Fruit fly (Drosophila melanogaster) whole organism, pupa: Measurements from ENCODE around the gene Appl.

Experiments
- CG10348 ChIP-seq: fragments of 200-800 bp; sonication (Bioruptor generic); IDR thresholded peaks from 2 replicates; pipeline ENCODE4 v1.3.6; 2022; ENCODE audit warnings: missing biosample characterization, missing genetic modification characterization
- CG14655 ChIP-seq: fragments of 200-800 bp; sonication (Bioruptor generic); optimal IDR thresholded peaks from 3 replicates; lab custom pipeline; 2017; ENCODE audit warnings: mild to moderate bottlenecking, missing biosample characterization, missing genetic modification reagents, missing genetic modification characterization
- CG17806 ChIP-seq: fragments of 200-800 bp; sonication (Bioruptor generic); optimal IDR thresholded peaks from 2 replicates; lab custom pipeline; 2018; ENCODE audit warnings: missing biosample characterization, mild to moderate bottlenecking, missing genetic modification characterization, moderate library complexity
- CG32121 ChIP-seq: fragments of 200-800 bp; sonication (Bioruptor generic); IDR thresholded peaks from 2 replicates; pipeline ENCODE4 v1.3.6; 2022; ENCODE audit warnings: missing biosample characterization, missing genetic modification characterization
- EcR ChIP-seq: fragments of 200-800 bp; sonication (Bioruptor generic); optimal IDR thresholded peaks from 3 replicates; lab custom pipeline; 2019; ENCODE audit warnings: missing biosample characterization, missing genetic modification characterization, mild to moderate bottlenecking, moderate library complexity, missing genetic modification reagents
- Pif1A ChIP-seq: fragments of 200-800 bp; sonication (Bioruptor generic); optimal IDR thresholded peaks from 3 replicates; lab custom pipeline; 2016; ENCODE audit warnings: missing biosample characterization, missing genetic modification characterization
- Pif1B ChIP-seq: fragments of 200-800 bp; sonication (Bioruptor generic); optimal IDR thresholded peaks from 3 replicates; lab custom pipeline; 2016; ENCODE audit warnings: missing biosample characterization, missing genetic modification characterization
- Snoo ChIP-seq: fragments of 200-800 bp; sonication (Bioruptor generic); optimal IDR thresholded peaks from 3 replicates; lab custom pipeline; 2017; ENCODE audit warnings: missing biosample characterization, mild to moderate bottlenecking, missing genetic modification characterization, inconsistent platforms
- fd96Ca ChIP-seq: fragments of 200-800 bp; sonication (Bioruptor generic); IDR thresholded peaks from 3 replicates; pipeline ENCODE4 v1.3.6; 2022; ENCODE audit warnings: missing biosample characterization, missing genetic modification characterization
- rn ChIP-seq: fragments of 200-800 bp; sonication (Bioruptor generic); IDR thresholded peaks from 2 replicates; pipeline ENCODE4 v1.3.6; 2022; ENCODE audit warnings: missing biosample characterization, missing genetic modification characterization

- no peak for TF ChIP-seq CG32121
- no peak for TF ChIP-seq CG10348 (GFP tag; lab: Robert Waterston, UW)
- TF ChIP-seq CG17806 = no peak
- TF ChIP-seq fd96Ca (GFP tag; lab: Robert Waterston, UW) = no peak
- TF ChIP-seq Snoo (tag; lab: Kevin White, UChicago) = no peak
- TF ChIP-seq EcR (GFP tag; lab: Kevin White, UChicago) = peak; percentile 33
- TF ChIP-seq Pif1A (GFP tag; lab: Kevin White, UChicago) = no peak
- TF ChIP-seq rn = no peak
- no peak for TF ChIP-seq CG14655 (GFP tag; lab: Kevin White, UChicago)
- TF ChIP-seq Pif1B (GFP tag; lab: Kevin White, UChicago) = no peak
Measured at dm6 chrX:520215-520861, 10.0 kb upstream of the Appl start.
